Worm (Caenorhabditis elegans) whole organism, L4/young adult: Measurements from ENCODE around the gene C26E1.2.

Source experiments
- W03F9.2 ChIP-seq: fragments of 150-350 bp; optimal IDR thresholded peaks from 2 replicates; lab custom pipeline; 2014; ENCODE audit warnings: missing biosample characterization, missing genetic modification characterization
- dao-5 ChIP-seq: sonication (generic microtip); optimal IDR thresholded peaks from 2 replicates; lab custom pipeline; 2016; ENCODE audit warnings: missing genotype, missing genetic modification characterization, moderate library complexity, missing compliant biosample characterization
- him-1 ChIP-seq: sonication (generic microtip); optimal IDR thresholded peaks from 2 replicates; lab custom pipeline; 2016; ENCODE audit warnings: missing genotype, missing genetic modification reagents, missing genetic modification characterization, missing compliant biosample characterization

Gene C26E1.2

DNA sequence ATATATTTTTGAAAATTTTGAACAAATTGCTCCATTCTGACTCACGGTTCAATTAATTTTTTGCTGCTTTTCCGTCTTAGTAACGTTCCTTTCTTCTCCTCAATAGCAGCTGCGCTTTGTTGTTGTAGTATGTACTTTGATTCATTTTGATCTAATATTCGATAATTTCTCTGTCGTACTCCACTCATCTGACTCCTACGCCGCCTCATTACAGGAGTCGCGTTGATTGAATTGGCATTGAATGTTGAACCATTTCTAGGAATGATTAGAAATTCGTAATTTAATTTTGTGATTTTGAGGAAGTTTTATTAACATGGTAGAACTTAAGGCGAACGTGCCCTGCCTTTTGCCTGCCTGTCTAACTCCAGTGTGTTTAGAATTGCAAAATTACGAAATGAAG, 22.0 kb upstream of the C26E1.2 start:
- TF ChIP-seq dao-5 (tag; lab: Kevin White, UChicago) = no peak
- TF ChIP-seq W03F9.2 (tag; lab: Kevin White, UChicago) = no peak
- TF ChIP-seq him-1 (tag; lab: Kevin White, UChicago) = no peak

DNA sequence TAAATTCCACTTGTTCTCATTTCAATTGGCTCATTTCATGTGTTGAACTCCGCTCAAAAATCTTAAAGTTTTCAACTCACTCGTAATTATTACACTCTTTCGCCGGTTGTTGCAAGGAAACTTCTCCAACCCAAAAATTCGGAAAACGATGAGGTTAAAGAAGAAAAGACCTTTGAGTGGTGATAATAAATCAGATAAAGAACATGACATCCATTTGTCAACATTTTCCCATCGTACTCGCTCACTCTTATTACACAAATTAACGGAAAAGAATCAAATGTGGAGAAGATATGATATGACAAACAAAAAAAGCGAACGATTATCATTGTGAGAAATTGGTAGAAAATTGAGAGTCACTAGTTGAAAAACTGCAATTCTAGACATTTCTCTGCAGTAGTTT, 19.7 kb upstream of the C26E1.2 start:
- TF ChIP-seq W03F9.2 (tag; lab: Kevin White, UChicago) (no peak), him-1 (tag; lab: Kevin White, UChicago) (no peak), dao-5 (tag; lab: Kevin White, UChicago) (no peak)

DNA sequence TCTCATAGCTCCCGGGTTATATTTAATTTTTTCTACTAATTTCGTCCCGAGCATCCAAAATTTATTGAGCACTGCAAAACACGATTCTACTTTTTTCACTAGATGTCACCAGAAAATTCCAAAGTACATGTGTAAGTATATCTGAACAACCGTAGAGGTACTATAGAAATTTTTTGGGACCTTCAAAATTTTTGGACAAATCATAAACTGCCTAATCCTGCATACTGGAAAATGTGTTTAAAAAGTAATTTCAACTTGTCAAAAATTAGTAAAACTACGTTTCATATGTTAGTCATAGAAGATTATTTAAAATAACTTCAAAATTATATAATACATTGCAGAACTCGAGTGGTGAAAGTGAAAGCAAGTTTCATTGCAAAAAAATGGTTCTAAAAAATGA, 18.4 kb upstream of the C26E1.2 start:
- no peak for TF ChIP-seq W03F9.2 (tag; lab: Kevin White, UChicago)
- TF ChIP-seq dao-5 (tag; lab: Kevin White, UChicago) = no peak
- TF ChIP-seq him-1 (tag; lab: Kevin White, UChicago) = no peak

DNA sequence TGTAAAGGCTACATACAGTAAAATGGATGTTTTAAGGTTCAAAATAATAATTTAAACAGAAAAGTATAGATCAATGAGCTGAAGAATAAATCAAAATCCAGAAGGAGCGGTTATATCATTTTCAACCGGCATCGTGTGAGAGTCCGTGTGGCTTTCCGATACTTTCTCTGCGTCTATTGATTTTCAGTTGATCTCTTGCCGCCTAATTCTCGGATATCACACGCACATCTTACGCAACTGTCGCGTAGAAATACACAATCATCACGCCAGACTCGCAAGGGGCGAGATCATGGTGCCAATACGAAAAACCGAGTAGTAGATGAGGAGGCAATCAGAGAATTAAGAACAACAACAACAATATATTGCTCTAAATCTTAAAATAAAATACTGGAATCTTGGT, 16.1 kb upstream of the C26E1.2 start:
- TF ChIP-seq dao-5 (tag; lab: Kevin White, UChicago) (no peak), him-1 (tag; lab: Kevin White, UChicago) (no peak), W03F9.2 (tag; lab: Kevin White, UChicago) (no peak)

DNA sequence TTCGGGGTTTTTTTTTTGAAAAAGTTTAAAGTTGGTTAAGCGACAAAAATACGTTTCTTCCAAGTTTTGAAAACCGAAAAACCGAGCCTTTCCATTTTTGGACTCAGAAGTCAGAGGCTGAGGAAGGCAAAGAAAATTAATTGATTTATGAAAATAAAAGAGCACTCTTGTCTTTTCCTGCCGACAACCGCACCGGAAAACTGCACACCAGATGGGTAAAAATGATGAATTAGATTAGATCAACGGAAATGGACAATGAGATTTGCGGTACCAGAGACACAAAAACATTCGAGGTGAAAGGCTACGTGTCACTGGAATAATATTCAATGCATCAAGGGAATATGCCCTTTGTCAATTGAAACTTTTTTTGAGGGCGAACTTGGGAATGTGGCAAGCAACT, 10.4 kb upstream of the C26E1.2 start:
- no peak for TF ChIP-seq W03F9.2 (tag; lab: Kevin White, UChicago)
- TF ChIP-seq dao-5 (tag; lab: Kevin White, UChicago) = no peak
- TF ChIP-seq him-1 (tag; lab: Kevin White, UChicago) = no peak

DNA sequence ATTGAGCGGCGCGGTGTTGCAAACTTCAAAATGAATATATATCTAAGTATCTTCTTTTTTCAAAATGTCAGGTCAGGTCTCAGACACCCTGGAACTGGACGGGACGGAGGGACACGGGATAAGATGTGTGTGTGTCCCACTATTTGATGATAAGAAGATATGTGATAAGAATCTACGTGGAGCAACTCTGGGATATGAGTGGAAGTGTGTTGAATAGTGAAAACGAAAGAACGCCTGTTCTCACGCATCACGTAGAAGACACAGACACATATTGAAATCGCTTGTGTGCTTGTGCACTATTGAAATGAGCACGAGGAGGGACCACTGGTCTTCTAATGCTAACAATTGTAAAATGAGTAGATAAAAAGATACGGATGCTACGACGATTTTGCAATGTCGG, 9.1 kb upstream of the C26E1.2 start, which contains the start of gene uig-1:
Gene uig-1, minus strand, starts transcription at position 120 of the 400 bp plus-strand sequence.
- TF ChIP-seq him-1 (tag; lab: Kevin White, UChicago) (no peak), dao-5 (tag; lab: Kevin White, UChicago) (no peak), W03F9.2 (tag; lab: Kevin White, UChicago) (no peak)

DNA sequence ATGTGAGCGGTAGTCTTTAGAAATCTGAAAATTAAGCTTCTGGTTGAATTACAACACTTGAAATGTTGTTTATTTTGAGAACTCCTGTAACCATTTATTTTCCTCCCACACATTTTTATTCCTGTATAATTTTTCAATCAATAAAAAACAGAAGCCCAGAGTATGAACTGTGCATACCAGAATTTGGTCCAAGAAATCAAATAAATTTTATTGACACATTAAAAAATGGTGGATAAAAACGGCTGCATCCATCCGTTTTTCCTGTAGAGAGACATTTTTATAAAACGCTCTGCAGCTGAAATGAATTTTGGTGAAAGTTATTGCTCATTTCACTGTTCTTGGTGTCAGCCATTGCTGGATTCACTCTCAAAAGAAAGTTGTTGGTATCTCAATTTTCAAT, 7.7 kb upstream of the C26E1.2 start, which contains the start of gene C26E1.1:
Gene C26E1.1, plus strand, starts transcription at position 301 of the 400 bp plus-strand sequence.
- TF ChIP-seq dao-5 (tag; lab: Kevin White, UChicago) (no peak), him-1 (tag; lab: Kevin White, UChicago) (no peak), W03F9.2 (tag; lab: Kevin White, UChicago) (no peak)

DNA sequence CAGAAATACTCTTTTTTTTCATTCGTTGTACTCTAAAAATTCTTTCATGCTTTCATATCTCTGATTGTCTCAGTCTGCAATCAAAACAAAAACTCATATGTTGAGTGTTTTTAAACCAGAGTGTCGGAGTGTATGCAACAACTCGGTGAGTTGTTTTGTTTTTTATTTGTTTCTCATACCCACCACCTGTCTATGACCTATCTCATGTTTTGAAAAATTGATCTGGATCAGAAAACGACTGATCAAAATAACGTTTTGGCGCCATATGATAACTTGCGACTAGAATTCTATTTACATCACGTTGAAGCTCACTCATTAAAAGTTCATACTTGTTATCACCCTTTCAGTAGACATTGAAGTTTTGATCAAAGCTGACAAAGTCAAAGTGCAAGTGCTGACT, 6.2 kb upstream of the C26E1.2 start:
- TF ChIP-seq W03F9.2 (tag; lab: Kevin White, UChicago) = no peak
- TF ChIP-seq dao-5 (tag; lab: Kevin White, UChicago) = no peak
- TF ChIP-seq him-1 (tag; lab: Kevin White, UChicago) = no peak

DNA sequence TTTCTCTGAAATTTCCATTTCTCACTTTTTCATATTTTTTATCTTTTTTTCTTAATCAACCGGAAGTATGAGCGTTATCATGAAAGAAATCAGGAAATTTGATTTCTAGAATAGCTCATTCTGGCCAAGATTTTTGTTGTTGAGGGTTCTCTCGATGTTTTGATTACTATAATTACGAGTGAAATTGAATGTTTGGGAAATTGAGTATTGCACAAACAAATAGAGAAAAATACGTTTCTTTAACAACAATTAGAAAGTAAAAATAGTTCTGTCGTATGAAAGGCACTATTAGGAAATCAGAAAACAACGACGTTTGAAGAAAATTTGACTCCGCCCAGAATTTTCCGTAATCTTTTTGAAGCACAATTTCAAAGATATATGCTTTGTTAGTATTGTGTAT, 5.5 kb upstream of the C26E1.2 start:
- TF ChIP-seq him-1 (tag; lab: Kevin White, UChicago) = no peak
- no peak for TF ChIP-seq W03F9.2 (tag; lab: Kevin White, UChicago)
- no peak for TF ChIP-seq dao-5 (tag; lab: Kevin White, UChicago)

DNA sequence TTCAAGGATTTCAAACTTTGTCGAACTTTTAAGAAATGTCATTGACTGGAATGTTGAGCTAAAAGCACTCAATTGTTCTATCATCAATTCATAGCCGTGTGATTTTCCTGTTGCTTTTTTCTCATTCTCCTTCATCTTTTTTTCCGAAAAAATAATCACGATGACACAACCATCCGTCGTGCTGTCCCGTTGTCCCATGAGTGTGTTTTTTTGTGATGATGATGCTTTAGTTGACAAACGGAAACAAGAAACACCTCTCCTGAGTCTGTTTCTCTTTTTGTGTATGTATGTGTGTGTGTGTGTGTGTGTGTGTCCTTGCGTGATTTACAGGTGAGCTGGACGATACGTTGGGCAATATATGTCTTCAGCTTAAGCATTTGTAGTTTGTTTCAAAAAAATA, 4.4 kb upstream of the C26E1.2 start:
- TF ChIP-seq W03F9.2 (tag; lab: Kevin White, UChicago) = no peak
- no peak for TF ChIP-seq him-1 (tag; lab: Kevin White, UChicago)
- TF ChIP-seq dao-5 (tag; lab: Kevin White, UChicago) = no peak

DNA sequence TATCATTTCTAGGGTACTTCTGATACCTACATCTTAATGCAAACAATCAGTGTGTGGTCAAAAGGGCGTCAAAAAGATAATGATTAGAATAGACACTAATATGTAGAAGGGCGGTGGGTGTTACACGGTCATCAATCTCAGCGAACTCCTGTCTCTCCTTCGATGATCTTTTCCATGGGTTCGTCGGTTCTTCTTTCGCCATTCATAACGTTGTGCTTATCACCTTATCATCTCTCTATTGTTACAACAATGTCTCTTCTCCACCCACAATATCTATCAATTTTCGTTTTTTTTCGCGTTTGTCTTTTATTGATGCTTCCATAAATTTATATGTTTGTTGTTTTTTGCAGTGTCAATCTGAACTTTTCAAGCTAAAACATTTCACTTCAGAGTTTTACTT, 3.5 kb upstream of the C26E1.2 start, which contains the start of gene ceh-79:
Gene ceh-79, plus strand, starts transcription at position 391 of the 400 bp plus-strand sequence.
- TF ChIP-seq W03F9.2 (tag; lab: Kevin White, UChicago) (no peak), him-1 (tag; lab: Kevin White, UChicago) (no peak), dao-5 (tag; lab: Kevin White, UChicago) (no peak)

DNA sequence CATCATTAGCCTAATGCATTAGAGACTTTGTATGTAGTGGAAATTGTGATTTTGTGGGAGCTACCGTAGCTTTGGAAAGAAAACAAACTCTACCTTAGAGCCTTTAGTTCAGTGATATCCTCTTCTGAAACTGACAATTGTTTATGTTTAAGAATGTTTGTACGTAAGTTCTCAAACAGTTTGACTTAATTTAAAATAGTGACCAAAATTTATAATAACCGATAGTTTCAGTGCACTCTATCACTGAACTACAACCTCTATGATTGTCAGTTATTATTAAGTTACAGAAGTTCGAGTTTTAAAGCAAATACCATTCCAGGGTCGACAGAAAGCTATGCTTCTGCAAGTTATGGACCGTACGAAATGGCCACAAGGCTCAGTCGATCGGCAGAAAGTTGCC, 3.7 kb downstream of the C26E1.2 start, which contains the start of gene C50B6.1:
Gene C50B6.1, plus strand, starts transcription at position 301 of the 400 bp plus-strand sequence.
- TF ChIP-seq dao-5 (tag; lab: Kevin White, UChicago) (no peak), W03F9.2 (tag; lab: Kevin White, UChicago) (no peak), him-1 (tag; lab: Kevin White, UChicago) (no peak)

DNA sequence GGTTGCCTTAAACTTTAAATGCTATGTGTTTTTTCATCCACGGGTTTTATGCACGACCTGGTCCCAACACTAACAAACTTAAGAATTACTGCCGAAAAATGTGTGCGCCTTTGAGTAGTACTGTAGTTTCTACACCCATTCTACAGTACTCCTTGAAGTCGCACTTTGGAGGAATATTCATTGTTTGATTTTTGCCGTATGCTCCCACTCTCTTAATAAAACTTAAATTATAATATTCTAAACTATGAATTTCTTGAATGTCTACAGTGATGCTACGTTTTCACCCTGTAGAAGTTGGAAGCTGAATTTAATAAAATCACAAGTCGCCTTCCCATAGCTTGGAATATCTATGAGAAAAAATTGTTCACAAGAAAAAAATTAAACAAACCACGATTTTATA, 4.9 kb downstream of the C26E1.2 start:
- TF ChIP-seq W03F9.2 (tag; lab: Kevin White, UChicago) = no peak
- TF ChIP-seq dao-5 (tag; lab: Kevin White, UChicago) = no peak

DNA sequence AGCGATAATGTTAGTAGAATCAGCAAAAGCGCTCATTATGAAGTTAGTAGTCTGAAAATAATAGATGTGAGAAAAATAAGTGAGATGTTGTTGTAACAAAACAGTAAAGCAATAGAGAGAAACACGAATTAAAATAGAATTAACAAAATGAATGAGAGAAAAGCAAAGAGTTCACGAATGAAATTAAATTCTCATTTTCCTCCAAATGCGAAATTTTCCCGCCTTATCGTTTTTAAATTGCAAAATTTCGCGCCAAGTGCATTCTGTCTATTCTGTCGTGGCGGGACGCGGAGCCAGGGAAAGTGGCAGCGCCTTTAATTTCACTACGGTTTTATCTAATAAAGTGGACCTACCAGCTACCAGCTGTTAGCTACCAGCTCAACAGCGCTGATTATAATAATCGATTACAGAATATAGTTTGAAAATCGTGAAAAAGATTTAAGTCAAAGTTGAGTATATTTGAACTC, 7.3 kb downstream of the C26E1.2 start, which contains the start of gene nasp-2:
Gene nasp-2, minus strand, starts transcription at position 51 of the 467 bp plus-strand sequence.
- TF ChIP-seq him-1 (tag; lab: Kevin White, UChicago) (no peak), W03F9.2 (tag; lab: Kevin White, UChicago) (peak; percentile 52), dao-5 (tag; lab: Kevin White, UChicago) (no peak)
